Fruit fly (Drosophila melanogaster) whole organism, embryonic: Measurements from ENCODE around the gene CalpB.
A peak's percentile ranks its signal among the peaks of the same experiment; 100 is the strongest.

Experiments
- Ada2b ChIP-seq: fragments of 200-800 bp; sonication (Bioruptor generic); IDR thresholded peaks from 2 replicates; pipeline ENCODE4 v1.3.6; 2022; ENCODE audit warnings: missing biosample characterization, missing genetic modification characterization
- B-H2 ChIP-seq: fragments of 200-800 bp; sonication (Bioruptor generic); optimal IDR thresholded peaks from 2 replicates; lab custom pipeline; 2018; ENCODE audit warnings: missing biosample characterization, mild to moderate bottlenecking, missing genetic modification characterization
- CG1024 ChIP-seq: fragments of 200-800 bp; sonication (Bioruptor generic); IDR thresholded peaks from 2 replicates; pipeline ENCODE4 v1.3.6; 2022; ENCODE audit warnings: missing biosample characterization, missing genetic modification characterization
- CG10321 ChIP-seq: fragments of 200-800 bp; sonication (Bioruptor generic); IDR thresholded peaks from 2 replicates; pipeline ENCODE4 v1.3.6; 2022; ENCODE audit warnings: missing biosample characterization, missing genetic modification characterization
- CG10431 ChIP-seq: fragments of 200-800 bp; sonication (Bioruptor generic); optimal IDR thresholded peaks from 3 replicates; lab custom pipeline; 2018; ENCODE audit warnings: missing biosample characterization, mild to moderate bottlenecking, missing genetic modification characterization
- CG10462 ChIP-seq: fragments of 200-800 bp; sonication (Bioruptor generic); optimal IDR thresholded peaks from 2 replicates; lab custom pipeline; 2016; ENCODE audit warnings: missing biosample characterization, missing genetic modification characterization
- CG11398 ChIP-seq: fragments of 200-800 bp; sonication (Bioruptor generic); optimal IDR thresholded peaks from 2 replicates; lab custom pipeline; 2016; ENCODE audit warnings: missing biosample characterization, missing genetic modification characterization
- CG11456 ChIP-seq: fragments of 200-800 bp; sonication (Bioruptor generic); IDR thresholded peaks from 3 replicates; pipeline ENCODE4 v1.3.6; 2022; ENCODE audit warnings: missing biosample characterization, missing genetic modification characterization
- CG1233 ChIP-seq: fragments of 200-800 bp; sonication (Bioruptor generic); optimal IDR thresholded peaks from 4 replicates; lab custom pipeline; 2018; ENCODE audit warnings: missing biosample characterization, mild to moderate bottlenecking, missing genetic modification characterization
- CG12391 ChIP-seq: fragments of 200-800 bp; sonication (Bioruptor generic); optimal IDR thresholded peaks from 3 replicates; lab custom pipeline; 2018; ENCODE audit warnings: missing biosample characterization, mild to moderate bottlenecking, missing genetic modification characterization, moderate library complexity
- CG12744 ChIP-seq: fragments of 200-800 bp; sonication (Bioruptor generic); optimal IDR thresholded peaks from 2 replicates; lab custom pipeline; 2016; ENCODE audit warnings: missing biosample characterization, missing genetic modification characterization
- CG12942 ChIP-seq: fragments of 200-800 bp; sonication (Bioruptor generic); optimal IDR thresholded peaks from 3 replicates; lab custom pipeline; 2016; ENCODE audit warnings: missing biosample characterization, missing genetic modification characterization
- CG16863 ChIP-seq: fragments of 200-800 bp; sonication (Bioruptor generic); optimal IDR thresholded peaks from 3 replicates; lab custom pipeline; 2016; ENCODE audit warnings: missing biosample characterization, missing genetic modification characterization
- CG17359 ChIP-seq: fragments of 200-800 bp; sonication (Bioruptor generic); optimal IDR thresholded peaks from 3 replicates; lab custom pipeline; 2018; ENCODE audit warnings: missing biosample characterization, mild to moderate bottlenecking, missing genetic modification characterization, moderate library complexity
- CG2202 ChIP-seq: fragments of 200-800 bp; sonication (Bioruptor generic); optimal IDR thresholded peaks from 2 replicates; lab custom pipeline; 2018; ENCODE audit warnings: missing biosample characterization, mild to moderate bottlenecking, missing genetic modification characterization
- CG4424 ChIP-seq: fragments of 200-800 bp; sonication (Bioruptor generic); optimal IDR thresholded peaks from 3 replicates; lab custom pipeline; 2016; ENCODE audit warnings: missing biosample characterization, missing genetic modification characterization
- CG4707 ChIP-seq: fragments of 200-800 bp; sonication (Bioruptor generic); optimal IDR thresholded peaks from 2 replicates; lab custom pipeline; 2018; ENCODE audit warnings: missing biosample characterization, mild to moderate bottlenecking, missing genetic modification characterization, moderate library complexity
- CG7839 ChIP-seq: fragments of 200-800 bp; sonication (Bioruptor generic); optimal IDR thresholded peaks from 3 replicates; lab custom pipeline; 2018; ENCODE audit warnings: missing biosample characterization, mild to moderate bottlenecking, missing genetic modification characterization, moderate library complexity
- CG8924 ChIP-seq: fragments of 200-800 bp; optimal IDR thresholded peaks from 3 replicates; lab custom pipeline; 2019; ENCODE audit warnings: missing biosample characterization, mild to moderate bottlenecking, missing genetic modification characterization, moderate library complexity
- Chrac-16 ChIP-seq: fragments of 200-800 bp; sonication (Bioruptor generic); optimal IDR thresholded peaks from 3 replicates; lab custom pipeline; 2016; ENCODE audit warnings: missing biosample characterization, missing genetic modification characterization
- D19A ChIP-seq: fragments of 200-800 bp; optimal IDR thresholded peaks from 3 replicates; lab custom pipeline; 2019; ENCODE audit warnings: missing biosample characterization, mild to moderate bottlenecking, missing genetic modification characterization, moderate library complexity
- D19B ChIP-seq: fragments of 200-800 bp; sonication (Bioruptor generic); optimal IDR thresholded peaks from 2 replicates; lab custom pipeline; 2017; ENCODE audit warnings: missing biosample characterization, mild to moderate bottlenecking, missing genetic modification characterization
- Eip74EF ChIP-seq, 2 experiments: fragments of 200-800 bp in 1 of 2; fragments of >200 bp in 1 of 2; sonication (Bioruptor generic) in 1 of 2; optimal IDR thresholded peaks; 2 replicates each; lab custom pipeline; 2017 to 2019; ENCODE audit warnings: missing biosample characterization in 2 of 2, missing genetic modification characterization in 2 of 2, mild to moderate bottlenecking in 1 of 2, moderate library complexity in 1 of 2
- Ets65A ChIP-seq: fragments of 200-800 bp; sonication (Bioruptor generic); peaks from one replicate; lab custom pipeline; 2016; ENCODE audit warnings: missing biosample characterization, missing genetic modification characterization
- HLH54F ChIP-seq: fragments of 200-800 bp; sonication (Bioruptor generic); optimal IDR thresholded peaks from 3 replicates; lab custom pipeline; 2016; ENCODE audit warnings: missing biosample characterization, missing genetic modification characterization
- Hr51 ChIP-seq, 2 experiments: fragments of 200-800 bp; sonication (Bioruptor generic); optimal IDR thresholded peaks; 2 replicates in 1 of 2; 3 replicates in 1 of 2; lab custom pipeline; 2016 to 2018; ENCODE audit warnings: missing biosample characterization in 2 of 2, missing genetic modification characterization in 2 of 2, mild to moderate bottlenecking in 1 of 2, moderate library complexity in 1 of 2
- Hsf ChIP-seq: fragments of 200-800 bp; sonication (Bioruptor generic); optimal IDR thresholded peaks from 3 replicates; lab custom pipeline; 2016; ENCODE audit warnings: missing biosample characterization, missing genetic modification characterization
- Meics ChIP-seq: fragments of 200-800 bp; sonication (Bioruptor generic); optimal IDR thresholded peaks from 2 replicates; lab custom pipeline; 2017; ENCODE audit warnings: missing biosample characterization, mild to moderate bottlenecking, missing genetic modification characterization
- Tbp ChIP-seq: fragments of >200 bp; optimal IDR thresholded peaks from 2 replicates; lab custom pipeline; 2018; ENCODE audit warnings: missing biosample characterization, missing genetic modification characterization
- btn ChIP-seq: fragments of 200-800 bp; sonication (Bioruptor generic); optimal IDR thresholded peaks from 2 replicates; lab custom pipeline; 2016; ENCODE audit warnings: missing biosample characterization, missing genetic modification characterization
- chif ChIP-seq, 2 experiments: fragments of 200-800 bp; sonication (Bioruptor generic); optimal IDR thresholded peaks; 3 replicates each; lab custom pipeline; 2016; ENCODE audit warnings: missing biosample characterization in 2 of 2, missing genetic modification characterization in 2 of 2
- chn ChIP-seq: fragments of 200-800 bp; sonication (Bioruptor generic); optimal IDR thresholded peaks from 2 replicates; lab custom pipeline; 2016; ENCODE audit warnings: missing biosample characterization, missing genetic modification characterization
- gcm ChIP-seq: fragments of 200-800 bp; sonication (Bioruptor generic); optimal IDR thresholded peaks from 2 replicates; lab custom pipeline; 2019; ENCODE audit warnings: missing biosample characterization, mild to moderate bottlenecking, missing genetic modification characterization, moderate library complexity
- her ChIP-seq: fragments of 200-800 bp; sonication (Bioruptor generic); optimal IDR thresholded peaks from 2 replicates; lab custom pipeline; 2016; ENCODE audit warnings: missing biosample characterization, missing genetic modification characterization
- jumu ChIP-seq: fragments of 200-800 bp; sonication (Bioruptor generic); optimal IDR thresholded peaks from 3 replicates; lab custom pipeline; 2016; ENCODE audit warnings: missing biosample characterization, missing genetic modification characterization
- lmd ChIP-seq: fragments of 200-800 bp; sonication (Bioruptor generic); IDR thresholded peaks from 2 replicates; pipeline ENCODE4 v1.3.6; 2022; ENCODE audit warnings: missing biosample characterization, missing genetic modification characterization
- mirr ChIP-seq: fragments of 200-800 bp; sonication (Bioruptor generic); optimal IDR thresholded peaks from 3 replicates; lab custom pipeline; 2018; ENCODE audit warnings: missing biosample characterization, mild to moderate bottlenecking, missing genetic modification characterization
- nmo ChIP-seq: fragments of 200-800 bp; sonication (Bioruptor generic); optimal IDR thresholded peaks from 2 replicates; lab custom pipeline; 2018; ENCODE audit warnings: missing biosample characterization, mild to moderate bottlenecking, missing genetic modification characterization, moderate library complexity
- pb ChIP-seq: fragments of 200-800 bp; sonication (Bioruptor generic); optimal IDR thresholded peaks from 3 replicates; lab custom pipeline; 2016; ENCODE audit warnings: missing biosample characterization, missing genetic modification characterization
- ro ChIP-seq: fragments of 200-800 bp; sonication (Bioruptor generic); IDR thresholded peaks from 2 replicates; pipeline ENCODE4 v1.3.6; 2022; ENCODE audit warnings: missing biosample characterization, missing genetic modification characterization
- row ChIP-seq: fragments of 200-800 bp; sonication (Bioruptor generic); IDR thresholded peaks from 3 replicates; pipeline ENCODE4 v1.3.6; 2022; ENCODE audit warnings: missing biosample characterization, missing genetic modification characterization
- salm ChIP-seq: fragments of 200-800 bp; sonication (Bioruptor generic); optimal IDR thresholded peaks from 2 replicates; lab custom pipeline; 2018; ENCODE audit warnings: missing biosample characterization, mild to moderate bottlenecking, missing genetic modification characterization
- slp2 ChIP-seq: fragments of 200-800 bp; sonication (Bioruptor generic); optimal IDR thresholded peaks from 2 replicates; lab custom pipeline; 2016; ENCODE audit warnings: missing biosample characterization, missing genetic modification characterization
- sna ChIP-seq: fragments of 200-800 bp; sonication (Bioruptor generic); IDR thresholded peaks from 2 replicates; pipeline ENCODE4 v1.3.6; 2022; ENCODE audit warnings: missing biosample characterization, missing genetic modification characterization; ENCODE audit not compliant: partially characterized antibody
- stc ChIP-seq: fragments of 200-800 bp; sonication (Bioruptor generic); IDR thresholded peaks from 2 replicates; pipeline ENCODE4 v1.3.6; 2022; ENCODE audit warnings: missing biosample characterization, missing genetic modification characterization
- sug ChIP-seq: fragments of 200-800 bp; optimal IDR thresholded peaks from 2 replicates; lab custom pipeline; 2019; ENCODE audit warnings: missing biosample characterization, mild to moderate bottlenecking, missing genetic modification characterization, moderate library complexity
- tgo ChIP-seq: fragments of 200-800 bp; sonication (Bioruptor generic); IDR thresholded peaks from 3 replicates; pipeline ENCODE4 v1.3.6; 2022; ENCODE audit warnings: missing biosample characterization, missing genetic modification characterization
- tll ChIP-seq, 2 experiments: fragments of 200-800 bp in 1 of 2; fragments of >200 bp in 1 of 2; sonication (Bioruptor generic) in 1 of 2; optimal IDR thresholded peaks; 2 replicates each; lab custom pipeline; 2017 to 2019; ENCODE audit warnings: missing biosample characterization in 2 of 2, missing genetic modification characterization in 2 of 2, mild to moderate bottlenecking in 1 of 2, moderate library complexity in 1 of 2
- toy ChIP-seq: fragments of 200-800 bp; sonication (Bioruptor generic); IDR thresholded peaks from 2 replicates; pipeline ENCODE4 v1.3.6; 2022; ENCODE audit warnings: missing biosample characterization, missing genetic modification characterization
- vfl ChIP-seq: fragments of 200-800 bp; sonication (Bioruptor generic); optimal IDR thresholded peaks from 2 replicates; lab custom pipeline; 2016; ENCODE audit warnings: missing biosample characterization, missing genetic modification characterization

CalpB gene

DNA sequence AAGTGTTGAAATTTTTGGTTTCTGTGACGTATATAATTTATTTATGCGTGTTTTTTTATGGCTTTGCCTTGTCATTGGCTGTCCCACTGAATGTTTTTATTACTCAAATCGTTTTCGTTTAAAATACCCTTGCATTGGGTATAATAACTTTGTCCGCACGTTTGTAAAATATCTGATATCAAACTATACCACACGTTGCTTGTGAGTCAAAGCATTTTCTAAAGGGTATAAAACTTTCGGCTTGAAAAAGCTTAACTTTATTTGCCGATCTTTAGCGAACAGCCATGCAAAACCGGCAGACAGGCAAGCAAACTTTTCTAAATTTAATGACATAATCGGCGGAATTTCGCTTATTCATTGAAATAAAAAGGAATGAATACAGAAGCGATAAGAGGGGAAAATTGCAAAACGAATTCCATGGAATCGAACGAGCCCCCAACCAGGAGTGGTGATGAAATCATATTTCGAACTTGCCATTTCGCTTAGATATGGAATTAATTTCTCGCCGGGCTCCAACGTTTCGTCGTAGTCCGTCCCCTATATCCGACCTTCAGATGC, 41.1 kb upstream of the CalpB start (continued):
- TF ChIP-seq CG12744 (GFP tag; lab: Kevin White, UChicago) (no peak), her (peak; percentile 21), lmd (peak; percentile 59; the same call in 1 of the 2 replicates), pb (GFP tag; lab: Kevin White, UChicago) (peak; percentile 41), jumu (GFP tag; lab: Kevin White, UChicago) (no peak), CG16863 (GFP tag; lab: Kevin White, UChicago) (peak; percentile 24), gcm (GFP tag; lab: Kevin White, UChicago) (no peak), vfl (GFP tag; lab: Kevin White, UChicago) (no peak), tll (GFP tag; optimal IDR thresholded peaks at IDR 0.05; lab: Kevin White, UChicago) (no peak), B-H2 (GFP tag; lab: Kevin White, UChicago) (peak; percentile 21), CG12942 (GFP tag; lab: Kevin White, UChicago) (peak; percentile 8), CG1233 (peak; percentile 29), Ets65A (GFP tag; lab: Kevin White, UChicago) (peak; percentile 87), D19B (GFP tag; lab: Kevin White, UChicago) (peak; percentile 33), slp2 (peak; percentile 3), Hsf (GFP tag; lab: Kevin White, UChicago) (peak; percentile 29), nmo (GFP tag; lab: Kevin White, UChicago) (peak; percentile 23), sug (tag; lab: Kevin White, UChicago) (no peak), salm (tag; lab: Kevin White, UChicago) (no peak), stc (peak; percentile 42), D19A (tag; lab: Kevin White, UChicago) (peak; percentile 94), CG8924 (tag; lab: Kevin White, UChicago) (peak; percentile 41), CG11398 (GFP tag; lab: Kevin White, UChicago) (no peak), row (peak; percentile 79), Hr51 (GFP tag; optimal IDR thresholded peaks at IDR 0.05; lab: Kevin White, UChicago) (peak in 1 of 2 experiments; percentile 64), Ada2b (GFP tag; lab: Robert Waterston, UW) (peak; percentile 53), CG7839 (tag; lab: Kevin White, UChicago) (peak; percentile 57), Chrac-16 (GFP tag; lab: Kevin White, UChicago) (peak; percentile 37), CG17359 (peak; percentile 62), CG4424 (GFP tag; lab: Kevin White, UChicago) (peak; percentile 30), sna (GFP tag; lab: Robert Waterston, UW) (no peak), CG10321 (no peak), HLH54F (GFP tag; lab: Kevin White, UChicago) (peak; percentile 38), chn (GFP tag; lab: Kevin White, UChicago) (no peak), CG1024 (GFP tag; lab: Robert Waterston, UW) (no peak), ro (GFP tag; lab: Robert Waterston, UW) (no peak), btn (GFP tag; lab: Kevin White, UChicago) (no peak), CG2202 (tag; lab: Kevin White, UChicago) (no peak), mirr (GFP tag; lab: Kevin White, UChicago) (peak; percentile 11), Meics (GFP tag; lab: Kevin White, UChicago) (peak; percentile 69), toy (no peak), CG10431 (GFP tag; lab: Kevin White, UChicago) (no peak), CG11456 (GFP tag; lab: Robert Waterston, UW) (peak; percentile 58; the same call in 1 of the 3 replicates), CG12391 (tag; lab: Kevin White, UChicago) (peak; percentile 19), CG4707 (no peak), Tbp (GFP tag; lab: Kevin White, UChicago) (no peak), chif (GFP tag; optimal IDR thresholded peaks at IDR 0.05; lab: Kevin White, UChicago) (peak in 1 of 2 experiments; percentile 48), Eip74EF (GFP tag; optimal IDR thresholded peaks at IDR 0.05; lab: Kevin White, UChicago) (no peak), CG10462 (GFP tag; lab: Kevin White, UChicago) (no peak), tgo (GFP tag; lab: Robert Waterston, UW) (peak; percentile 46; the same call in 2 of the 3 replicates)
